Fruit fly (Drosophila melanogaster) Kc167 (cell line): ENCODE measurements around the gene CG17075.

Source experiments
- h ChIP-seq: fragments of >200 bp; optimal IDR thresholded peaks from 3 replicates; lab custom pipeline; 2018; ENCODE audit warnings: missing external identifiers
- insv ChIP-seq: fragments of >200 bp; optimal IDR thresholded peaks from 3 replicates; lab custom pipeline; 2018; ENCODE audit warnings: missing external identifiers

dm6 chr2L:244559-244958 is 22.7 kb downstream of the CG17075 start:
- TF ChIP-seq h (no peak), insv (lab: Kevin White, UChicago) (no peak)
